Worm (Caenorhabditis elegans): Measurements from ENCODE around the gene wdr-48.

Gene wdr-48

DNA sequence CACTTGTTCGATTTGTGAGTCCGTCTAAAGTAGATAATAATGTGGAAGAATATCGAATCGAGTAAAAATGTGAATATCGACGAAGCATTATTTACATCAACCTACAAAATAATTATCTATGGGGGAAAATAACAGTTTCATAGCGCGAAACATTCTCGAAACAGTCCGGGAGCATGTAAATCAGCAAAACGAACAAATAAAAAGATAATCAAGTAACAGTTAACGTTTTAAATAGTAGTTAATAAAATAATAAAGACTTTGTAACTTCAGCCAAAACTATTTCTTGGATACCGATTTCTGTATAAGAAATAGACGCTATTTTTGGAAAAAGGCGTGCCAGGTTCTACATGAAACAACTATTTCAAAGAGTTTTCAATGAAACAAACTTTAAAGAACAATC is 10.6 kb upstream of the wdr-48 start, which contains the start of gene mlcd-1:
Gene mlcd-1 (minus strand): TSS at position 101 of the 400 bp plus-strand sequence.
- TF ChIP-seq efl-1 (optimal IDR thresholded peaks at IDR 0.05) (no peak), efl-1 (GFP tag; optimal IDR thresholded peaks at IDR 0.05 in 1 of 2) (no peak), unc-86 (tag; optimal IDR thresholded peaks at IDR 0.05) (no peak), unc-62 (GFP tag; optimal IDR thresholded peaks at IDR 0.05) (no peak), ceh-90 (tag; optimal IDR thresholded peaks at IDR 0.05) (no peak), tbx-2 (tag; optimal IDR thresholded peaks at IDR 0.05) (no peak), elt-2 (tag; optimal IDR thresholded peaks at IDR 0.05) (no peak)

- TF ChIP-seq vab-15 (tag; optimal IDR thresholded peaks at IDR 0.05) (peak; percentile 3), F16B12.6 (tag; optimal IDR thresholded peaks at IDR 0.05) (peak; percentile 29), nhr-77 (tag; optimal IDR thresholded peaks at IDR 0.05) (peak; percentile 9), lin-39 (tag; optimal IDR thresholded peaks at IDR 0.05) (peak; percentile 35), irx-1 (tag; optimal IDR thresholded peaks at IDR 0.05) (peak; percentile 34), snu-23 (GFP tag; optimal IDR thresholded peaks at IDR 0.05) (peak; percentile 85), ceh-82 (tag; optimal IDR thresholded peaks at IDR 0.05) (peak; percentile 37 to 53 (median 51)), blmp-1 (tag; optimal IDR thresholded peaks at IDR 0.05) (peak; percentile 33), ces-1 (GFP tag; optimal IDR thresholded peaks at IDR 0.05) (no peak), xbp-1 (tag; optimal IDR thresholded peaks at IDR 0.05) (peak; percentile 71), efl-3 (GFP tag; optimal IDR thresholded peaks at IDR 0.05) (no peak), unc-98 (GFP tag; IDR thresholded peaks at IDR 0.05) (no peak), lir-3 (tag; optimal IDR thresholded peaks at IDR 0.05; ENCODE audit: poor library complexity) (peak; percentile 63), ceh-63 (GFP tag; optimal IDR thresholded peaks at IDR 0.05) (no peak), rnt-1 (tag; optimal IDR thresholded peaks at IDR 0.05) (peak; percentile 60), nhr-12 (tag; optimal IDR thresholded peaks at IDR 0.05) (no peak), unc-86 (tag; optimal IDR thresholded peaks at IDR 0.05) (peak; percentile 64), mep-1 (tag; optimal IDR thresholded peaks at IDR 0.05) (peak; percentile 59), tlp-1 (tag; optimal IDR thresholded peaks at IDR 0.05) (no peak), swsn-7 (tag; optimal IDR thresholded peaks at IDR 0.05) (peak; percentile 84), nhr-85 (tag) (peak; percentile 86), lin-15B (tag; optimal IDR thresholded peaks at IDR 0.05) (peak; percentile 4), nhr-90 (tag; optimal IDR thresholded peaks at IDR 0.05; ENCODE audit: poor library complexity) (peak; percentile 71), skn-1 (tag; optimal IDR thresholded peaks at IDR 0.05) (peak; percentile 49), hlh-17 (GFP tag; optimal IDR thresholded peaks at IDR 0.05; ENCODE audit: borderline replicate concordance) (no peak), nhr-47 (tag; optimal IDR thresholded peaks at IDR 0.05) (peak; percentile 76), ceh-8 (GFP tag; optimal IDR thresholded peaks at IDR 0.05) (no peak), ztf-4 (tag; optimal IDR thresholded peaks at IDR 0.05) (peak; percentile 63), nhr-11 (tag; optimal IDR thresholded peaks at IDR 0.05) (peak; percentile 37), dsc-1 (tag; optimal IDR thresholded peaks at IDR 0.05) (peak; percentile 79), lin-35 (GFP tag; optimal IDR thresholded peaks at IDR 0.05) (peak; percentile 19 to 63), lsy-2 (tag; optimal IDR thresholded peaks at IDR 0.05) (peak; percentile 71 to 74), snpc-4 (tag; optimal IDR thresholded peaks at IDR 0.05) (peak; percentile 58), sox-4 (tag; optimal IDR thresholded peaks at IDR 0.05) (peak; percentile 24), nhr-84 (tag; optimal IDR thresholded peaks at IDR 0.05) (peak; percentile 26), lin-14 (GFP tag; optimal IDR thresholded peaks at IDR 0.05) (peak; percentile 71), pqm-1 (tag; optimal IDR thresholded peaks at IDR 0.05) (no peak), ceh-88 (GFP tag; IDR thresholded peaks at IDR 0.05) (peak; percentile 26; the same call in 1 of the 2 replicates), dpl-1 (GFP tag; optimal IDR thresholded peaks at IDR 0.05) (peak; percentile 47 to 61 (median 58)), C16A3.4 (tag; optimal IDR thresholded peaks at IDR 0.05) (peak; percentile 64), efl-1 (optimal IDR thresholded peaks at IDR 0.05) (peak; percentile 48 to 65), efl-1 (GFP tag; optimal IDR thresholded peaks at IDR 0.05 in 1 of 2) (peak; percentile 38 to 96), tbx-2 (tag; optimal IDR thresholded peaks at IDR 0.05) (peak; percentile 52), lin-13 (GFP tag; optimal IDR thresholded peaks at IDR 0.05) (peak; percentile 41), isw-1 (GFP tag; IDR thresholded peaks at IDR 0.05) (no peak; the same call in none of the 2 replicates), unc-130 (tag; optimal IDR thresholded peaks at IDR 0.05) (peak; percentile 61), pag-3 (tag; optimal IDR thresholded peaks at IDR 0.05; ENCODE audit: borderline replicate concordance, insufficient read depth) (no peak), elt-2 (tag; optimal IDR thresholded peaks at IDR 0.05) (peak; percentile 67)
Observed at ce11 chrIII:4568455-4568854, 10.2 kb upstream of the wdr-48 start, which contains the start of gene idhg-1. TSS of gene idhg-1 (plus strand) at chrIII:4568797.

Measured in whole organism, L1 larva.